Worm (Caenorhabditis elegans): ENCODE measurements around the gene F09B12.7.

ce11 chrX:15126736-15127135 is 31.9 kb upstream of the F09B12.7 start:
- TF ChIP-seq pha-4 (tag; optimal IDR thresholded peaks at IDR 0.05) (no peak), lim-6 (tag; optimal IDR thresholded peaks at IDR 0.05) (no peak), hlh-30 (tag; optimal IDR thresholded peaks at IDR 0.05; ENCODE audit: insufficient read depth) (no peak), pha-2 (tag; optimal IDR thresholded peaks at IDR 0.05) (no peak), elt-2 (tag; optimal IDR thresholded peaks at IDR 0.05) (no peak), ceh-30 (tag; optimal IDR thresholded peaks at IDR 0.05) (no peak), C08G9.2 (tag; optimal IDR thresholded peaks at IDR 0.05) (no peak), lin-11 (tag; optimal IDR thresholded peaks at IDR 0.05) (no peak), tbx-2 (tag; optimal IDR thresholded peaks at IDR 0.05) (no peak), ama-1 (optimal IDR thresholded peaks at IDR 0.05) (no peak)
